Worm (Caenorhabditis elegans) whole organism, L2 larva: Measurements from ENCODE around the gene coa-4.

Experiments used
- ama-1 ChIP-seq: fragments of 150-350 bp; optimal IDR thresholded peaks from 2 replicates; lab custom pipeline; 2018; ENCODE audit warnings: inconsistent platforms
- ceh-82 ChIP-seq: fragments of 150-350 bp; optimal IDR thresholded peaks from 2 replicates; lab custom pipeline; 2014; ENCODE audit warnings: missing biosample characterization, missing genetic modification characterization
- elt-3 ChIP-seq: sonication (generic microtip); optimal IDR thresholded peaks from 2 replicates; lab custom pipeline; 2017; ENCODE audit warnings: missing biosample characterization, missing genetic modification characterization
- lin-13 ChIP-seq: fragments of 150-350 bp; optimal IDR thresholded peaks from 2 replicates; lab custom pipeline; 2014; ENCODE audit warnings: missing biosample characterization, missing genetic modification reagents, missing genetic modification characterization
- lsy-2 ChIP-seq, 2 experiments: fragments of 150-350 bp in 1 of 2; sonication (generic microtip) in 1 of 2; optimal IDR thresholded peaks; 2 replicates each; lab custom pipeline; 2014 to 2017; ENCODE audit warnings: missing biosample characterization in 2 of 2, missing genetic modification characterization in 2 of 2
- mdl-1 ChIP-seq, 2 experiments: fragments of 150-350 bp in 1 of 2; sonication (generic microtip) in 1 of 2; optimal IDR thresholded peaks; 2 replicates each; lab custom pipeline; 2017; ENCODE audit warnings: missing biosample characterization in 2 of 2, missing genetic modification characterization in 2 of 2
- nhr-12 ChIP-seq: fragments of 150-350 bp; optimal IDR thresholded peaks from 2 replicates; lab custom pipeline; 2014; ENCODE audit warnings: missing biosample characterization, missing genetic modification characterization
- snpc-4 ChIP-seq: fragments of 150-350 bp; optimal IDR thresholded peaks from 2 replicates; lab custom pipeline; 2014; ENCODE audit warnings: missing biosample characterization, missing genetic modification characterization
- unc-62 ChIP-seq: fragments of 150-350 bp; optimal IDR thresholded peaks from 2 replicates; lab custom pipeline; 2014; ENCODE audit warnings: missing biosample characterization, missing genetic modification reagents, missing genetic modification characterization
- zag-1 ChIP-seq: fragments of 150-350 bp; optimal IDR thresholded peaks from 2 replicates; lab custom pipeline; 2014; ENCODE audit warnings: missing biosample characterization, missing genetic modification characterization

ce11 chrIV:9323989-9324506 is 11.4 kb downstream of the coa-4 start, which contains the start of the genes nspg-11 and F49C12.15:
- TF ChIP-seq nhr-12 (tag; lab: Kevin White, UChicago) (no peak), lsy-2 (tag; optimal IDR thresholded peaks at IDR 0.05; lab: Kevin White, UChicago) (no peak), elt-3 (tag; lab: Kevin White, UChicago) (no peak), lin-13 (no peak), snpc-4 (tag; lab: Kevin White, UChicago) (no peak), zag-1 (tag; lab: Kevin White, UChicago) (no peak), ama-1 (lab: Kevin White, UChicago) (no peak), ceh-82 (tag; lab: Kevin White, UChicago) (no peak), mdl-1 (tag; optimal IDR thresholded peaks at IDR 0.05; lab: Kevin White, UChicago) (no peak), unc-62 (no peak)
